Fruit fly (Drosophila melanogaster) S2 (cell line): ENCODE measurements around the gene Efr.

Experiments used
- CG8478 ChIP-seq: fragments of >200 bp; optimal IDR thresholded peaks from 2 replicates; lab custom pipeline; 2018
- CTCF ChIP-seq, 2 experiments: fragments of >200 bp; optimal IDR thresholded peaks; 2 replicates each; lab custom pipeline; 2018

DNA sequence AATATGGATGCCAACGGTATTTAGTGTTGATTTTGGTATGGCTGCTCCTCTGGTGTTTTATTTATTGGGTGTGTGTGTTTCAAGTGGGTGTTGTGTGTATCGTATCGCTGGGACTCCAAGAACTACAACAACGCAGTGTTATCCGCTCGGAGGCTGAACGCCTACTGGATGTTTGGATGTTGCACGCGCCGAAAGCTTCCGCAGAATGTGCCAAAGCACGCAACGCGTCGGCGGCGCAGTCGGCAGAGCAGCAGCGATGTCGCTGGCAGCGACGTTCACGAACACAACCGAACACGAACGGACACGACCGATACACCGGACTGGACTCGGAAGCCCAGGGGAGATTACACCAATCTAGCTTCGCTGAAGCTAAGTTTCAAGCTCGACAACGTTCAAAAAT, 27.4 kb upstream of the Efr start, which contains the start of gene Ca-alpha1T:
- TF ChIP-seq CTCF (optimal IDR thresholded peaks at IDR 0.05; lab: Kevin White, UChicago), result no peak
- no peak for TF ChIP-seq CG8478 (lab: Kevin White, UChicago)
